Worm (Caenorhabditis elegans): ENCODE measurements around the gene M6.11.

M6.11 gene

ce11 chrX:642817-643216 lies 1.5 kb upstream of the M6.11 start:
- TF ChIP-seq nhr-80 (tag; optimal IDR thresholded peaks at IDR 0.05) (peak; percentile 21), mel-28 (tag; optimal IDR thresholded peaks at IDR 0.05; ENCODE audit: borderline replicate concordance) (no peak), ceh-100 (GFP tag; IDR thresholded peaks at IDR 0.05) (no peak), egl-18 (GFP tag; IDR thresholded peaks at IDR 0.05) (no peak), rcor-1 (GFP tag; IDR thresholded peaks at IDR 0.05) (no peak), cebp-1 (GFP tag; IDR thresholded peaks at IDR 0.05) (no peak), cebp-1 (tag; optimal IDR thresholded peaks at IDR 0.05) (no peak), dpl-1 (GFP tag; optimal IDR thresholded peaks at IDR 0.05) (no peak)

ce11 chrX:637588-637987 lies 3.8 kb downstream of the M6.11 start:
- TF ChIP-seq nhr-80 (tag; optimal IDR thresholded peaks at IDR 0.05) = peak; percentile 89
- TF ChIP-seq fkh-3 (tag; optimal IDR thresholded peaks at IDR 0.05) = no peak
- no peak for TF ChIP-seq F10E7.11 (tag; optimal IDR thresholded peaks at IDR 0.05)
- TF ChIP-seq gei-17 (GFP tag; optimal IDR thresholded peaks at IDR 0.05) = no peak
- no peak for TF ChIP-seq madf-10 (tag; optimal IDR thresholded peaks at IDR 0.05)
- TF ChIP-seq Y53G8AR.9 (GFP tag; conservative IDR thresholded peaks at IDR 0.05) = no peak
- no peak for TF ChIP-seq dpff-1 (tag; optimal IDR thresholded peaks at IDR 0.05)
- TF ChIP-seq cebp-2 (GFP tag; IDR thresholded peaks at IDR 0.05) = no peak
- TF ChIP-seq nfya-2 (GFP tag; IDR thresholded peaks at IDR 0.05) = no peak
- peak; percentile 16 for TF ChIP-seq ets-4 (GFP tag; optimal IDR thresholded peaks at IDR 0.05)
- no peak for TF ChIP-seq lin-26 (GFP tag; IDR thresholded peaks at IDR 0.05)
- TF ChIP-seq nhr-27 (tag; optimal IDR thresholded peaks at IDR 0.05) = no peak
- peak in 1 of 2 experiments; percentile 8 for TF ChIP-seq let-607 (tag; optimal IDR thresholded peaks at IDR 0.05)
- no peak for TF ChIP-seq sea-2 (GFP tag; IDR thresholded peaks at IDR 0.05)

DNA sequence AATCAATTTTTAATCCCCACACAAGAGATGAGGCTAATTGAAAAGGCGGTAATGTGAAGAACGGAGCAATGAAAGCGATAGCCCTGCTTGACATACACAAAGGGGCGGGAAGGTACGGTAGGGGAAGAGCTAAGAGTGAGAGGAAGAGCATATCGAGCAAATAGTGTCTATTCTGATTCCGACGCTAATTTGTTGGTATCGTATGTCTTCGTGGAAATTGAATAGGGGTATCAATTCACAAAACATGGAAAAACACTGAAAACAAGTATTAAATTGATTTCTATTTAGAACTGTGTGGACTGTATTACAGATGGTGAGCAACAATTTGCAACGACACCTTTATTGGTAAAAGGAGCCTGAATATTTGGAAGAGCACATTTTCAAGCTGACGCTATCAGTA lies 4.4 kb downstream of the M6.11 start, which contains the start of gene pha-2:
pha-2 (minus strand) TSS at position 101 of the 400 bp plus-strand sequence.
- TF ChIP-seq nhr-80 (tag; optimal IDR thresholded peaks at IDR 0.05) (no peak), F52B5.7 (tag; optimal IDR thresholded peaks at IDR 0.05) (no peak), cebp-1 (GFP tag; IDR thresholded peaks at IDR 0.05) (no peak), cebp-1 (tag; optimal IDR thresholded peaks at IDR 0.05) (no peak), Y67H2A.10 (GFP tag; conservative IDR thresholded peaks at IDR 0.05) (no peak), nfya-1 (tag; optimal IDR thresholded peaks at IDR 0.05; ENCODE audit: borderline replicate concordance, insufficient read depth) (no peak), hmg-1.2 (GFP tag; IDR thresholded peaks at IDR 0.05) (no peak), ZK185.1 (tag; optimal IDR thresholded peaks at IDR 0.05; ENCODE audit: poor library complexity, severe bottlenecking) (no peak), Y56A3A.18 (GFP tag; IDR thresholded peaks at IDR 0.05) (no peak)

DNA sequence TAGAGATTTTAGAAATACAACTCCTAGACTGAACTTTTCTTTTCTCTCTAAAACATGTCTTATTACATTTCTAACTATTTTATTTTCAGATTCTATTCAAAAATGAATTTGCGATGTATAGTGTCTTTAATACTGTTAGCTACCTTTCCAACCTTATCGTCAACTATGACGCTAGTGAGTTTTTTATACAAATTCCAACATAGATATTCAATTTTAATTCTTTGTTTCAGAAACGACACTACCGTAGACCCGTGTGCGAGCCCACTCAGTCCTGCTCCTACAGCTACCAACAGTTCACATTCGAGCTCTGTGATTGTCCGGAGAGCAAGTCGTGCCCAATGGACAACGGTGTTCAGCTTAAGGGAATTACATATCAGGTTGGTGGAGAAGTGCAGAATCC lies 12.2 kb downstream of the M6.11 start, which contains the start of gene M6.4:
M6.4 (plus strand) TSS at position 55 of the 400 bp plus-strand sequence.
- no peak for TF ChIP-seq lin-35 (GFP tag; optimal IDR thresholded peaks at IDR 0.05)
- TF ChIP-seq rcor-1 (GFP tag; IDR thresholded peaks at IDR 0.05) = no peak
- TF ChIP-seq ceh-79 (tag; optimal IDR thresholded peaks at IDR 0.05) = no peak
- TF ChIP-seq ztf-26 (tag; optimal IDR thresholded peaks at IDR 0.05) = no peak
- no peak for TF ChIP-seq lsl-1 (GFP tag; optimal IDR thresholded peaks at IDR 0.05)
- TF ChIP-seq hmg-1.2 (GFP tag; IDR thresholded peaks at IDR 0.05) = no peak
- no peak for TF ChIP-seq ceh-58 (GFP tag; IDR thresholded peaks at IDR 0.05)
- TF ChIP-seq hsf-1 (GFP tag; IDR thresholded peaks at IDR 0.05) = no peak
- no peak for TF ChIP-seq ekl-4 (GFP tag; IDR thresholded peaks at IDR 0.05)
- TF ChIP-seq K12H6.12 (tag; optimal IDR thresholded peaks at IDR 0.05) = no peak
- no peak for TF ChIP-seq cebp-2 (GFP tag; IDR thresholded peaks at IDR 0.05)
- TF ChIP-seq madf-3 (GFP tag; IDR thresholded peaks at IDR 0.05) = no peak
- TF ChIP-seq aptf-2 (GFP tag; conservative IDR thresholded peaks at IDR 0.05) = no peak
- no peak for TF ChIP-seq B0336.3 (GFP tag; IDR thresholded peaks at IDR 0.05)
